Worm (Caenorhabditis elegans) whole organism, L1 larva: ENCODE measurements around the gene T26C5.4.

Experiments used
- C04F5.9 ChIP-seq: sonication (generic microtip); optimal IDR thresholded peaks from 2 replicates; lab custom pipeline; 2016; ENCODE audit warnings: missing genetic modification characterization, missing compliant biosample characterization
- C16A3.4 ChIP-seq: fragments of 150-350 bp; optimal IDR thresholded peaks from 2 replicates; lab custom pipeline; 2014; ENCODE audit warnings: missing biosample characterization, missing genetic modification characterization
- F16B12.6 ChIP-seq: fragments of 150-350 bp; optimal IDR thresholded peaks from 2 replicates; lab custom pipeline; 2014; ENCODE audit warnings: missing biosample characterization, missing genetic modification characterization
- aha-1 ChIP-seq: fragments of 150-350 bp; optimal IDR thresholded peaks from 2 replicates; lab custom pipeline; 2014; ENCODE audit warnings: missing biosample characterization, missing genetic modification characterization
- alr-1 ChIP-seq: fragments of 200-800 bp; sonication (Bioruptor generic); optimal IDR thresholded peaks from 2 replicates; lab custom pipeline; 2018; ENCODE audit warnings: borderline replicate concordance, mild to moderate bottlenecking, missing genetic modification characterization, missing compliant biosample characterization
- ama-1 ChIP-seq: fragments of 150-350 bp; optimal IDR thresholded peaks from 2 replicates; lab custom pipeline; 2014
- blmp-1 ChIP-seq: fragments of 150-350 bp; optimal IDR thresholded peaks from 2 replicates; lab custom pipeline; 2014; ENCODE audit warnings: missing biosample characterization, missing genetic modification characterization
- ceh-88 ChIP-seq: fragments of 200-800 bp; sonication (Bioruptor generic); IDR thresholded peaks from 2 replicates; pipeline ENCODE4 v1.3.6; 2022; ENCODE audit warnings: missing genetic modification characterization, missing compliant biosample characterization
- dpl-1 ChIP-seq, 3 experiments: fragments of 150-350 bp in 2 of 3; sonication (generic microtip) in 1 of 3; optimal IDR thresholded peaks; 2 replicates each; lab custom pipeline; 2014 to 2017; ENCODE audit warnings: missing biosample characterization in 3 of 3, missing genetic modification characterization in 3 of 3, missing genetic modification reagents in 3 of 3
- efl-1 ChIP-seq, 4 experiments: fragments of 150-350 bp; optimal IDR thresholded peaks in 3 of 4; peaks in 1 of 4; 1 replicate in 1 of 4; 2 replicates in 3 of 4; lab custom pipeline; 2014; ENCODE audit warnings: missing biosample characterization in 2 of 4, missing genetic modification characterization in 2 of 4, missing genetic modification reagents in 2 of 4
- efl-3 ChIP-seq: fragments of 200-800 bp; sonication (Bioruptor generic); optimal IDR thresholded peaks from 2 replicates; lab custom pipeline; 2018; ENCODE audit warnings: mild to moderate bottlenecking, missing genetic modification characterization, missing compliant biosample characterization
- egl-13 ChIP-seq: sonication (generic microtip); optimal IDR thresholded peaks from 2 replicates; lab custom pipeline; 2016; ENCODE audit warnings: missing genotype, missing genetic modification reagents, missing genetic modification characterization, missing compliant biosample characterization
- egl-27 ChIP-seq, 2 experiments: fragments of 150-350 bp in 1 of 2; sonication (generic microtip); optimal IDR thresholded peaks; 3 replicates each; lab custom pipeline; 2017 to 2018; ENCODE audit warnings: missing biosample characterization in 2 of 2, missing genetic modification characterization in 2 of 2, missing genetic modification reagents in 2 of 2
- elt-3 ChIP-seq, 6 experiments: fragments of 150-350 bp in 1 of 6; sonication (generic microtip); optimal IDR thresholded peaks; 2 replicates each; lab custom pipeline; 2017 to 2018; ENCODE audit warnings: missing biosample characterization in 6 of 6, missing genetic modification characterization in 6 of 6, inconsistent platforms in 1 of 6
- fkh-4 ChIP-seq: sonication (generic microtip); optimal IDR thresholded peaks from 2 replicates; lab custom pipeline; 2016; ENCODE audit warnings: missing compliant biosample characterization, missing genetic modification characterization, borderline replicate concordance
- fos-1 ChIP-seq: fragments of 150-350 bp; optimal IDR thresholded peaks from 2 replicates; lab custom pipeline; 2014; ENCODE audit warnings: missing biosample characterization, missing genetic modification characterization
- hpl-2 ChIP-seq: fragments of 150-350 bp; optimal IDR thresholded peaks from 2 replicates; lab custom pipeline; 2014; ENCODE audit warnings: missing biosample characterization, missing genetic modification reagents, missing genetic modification characterization
- jun-1 ChIP-seq: fragments of 150-350 bp; optimal IDR thresholded peaks from 2 replicates; lab custom pipeline; 2014; ENCODE audit warnings: missing biosample characterization, missing genetic modification reagents, missing genetic modification characterization
- lin-13 ChIP-seq: fragments of 150-350 bp; optimal IDR thresholded peaks from 2 replicates; lab custom pipeline; 2014; ENCODE audit warnings: missing biosample characterization, missing genetic modification reagents, missing genetic modification characterization
- lin-14 ChIP-seq: fragments of 200-800 bp; sonication (Bioruptor generic); optimal IDR thresholded peaks from 2 replicates; lab custom pipeline; 2018; ENCODE audit warnings: mild to moderate bottlenecking, missing genetic modification characterization, moderate library complexity, missing compliant biosample characterization
- lin-35 ChIP-seq, 2 experiments: fragments of 150-350 bp; optimal IDR thresholded peaks; 2 replicates each; lab custom pipeline; 2014; ENCODE audit warnings: missing biosample characterization in 2 of 2, missing genetic modification characterization in 2 of 2, missing genetic modification reagents in 2 of 2
- lin-39 ChIP-seq: fragments of 150-350 bp; optimal IDR thresholded peaks from 2 replicates; lab custom pipeline; 2014; ENCODE audit warnings: missing biosample characterization, missing genetic modification reagents, missing genetic modification characterization
- lir-3 ChIP-seq: sonication (generic microtip); optimal IDR thresholded peaks from 2 replicates; lab custom pipeline; 2016; ENCODE audit warnings: mild to moderate bottlenecking, missing genetic modification characterization, moderate library complexity, missing compliant biosample characterization; ENCODE audit not compliant: poor library complexity
- lsy-2 ChIP-seq, 2 experiments: fragments of 150-350 bp; optimal IDR thresholded peaks; 2 replicates each; lab custom pipeline; 2014; ENCODE audit warnings: missing biosample characterization in 2 of 2, missing genetic modification characterization in 2 of 2
- mep-1 ChIP-seq: fragments of 150-350 bp; optimal IDR thresholded peaks from 2 replicates; lab custom pipeline; 2014; ENCODE audit warnings: missing biosample characterization, missing genetic modification characterization
- nhr-11 ChIP-seq: fragments of 150-350 bp; optimal IDR thresholded peaks from 2 replicates; lab custom pipeline; 2014; ENCODE audit warnings: missing biosample characterization, missing genetic modification characterization
- nhr-76 ChIP-seq: sonication (generic microtip); optimal IDR thresholded peaks from 2 replicates; lab custom pipeline; 2017; ENCODE audit warnings: missing biosample characterization, missing genetic modification characterization
- nhr-77 ChIP-seq: fragments of 150-350 bp; optimal IDR thresholded peaks from 2 replicates; lab custom pipeline; 2014; ENCODE audit warnings: missing biosample characterization, missing genetic modification characterization
- nhr-84 ChIP-seq: sonication (generic microtip); optimal IDR thresholded peaks from 2 replicates; lab custom pipeline; 2017; ENCODE audit warnings: missing biosample characterization, missing genetic modification characterization
- nhr-85 ChIP-seq: sonication (generic microtip); peaks from one replicate; lab custom pipeline; 2016; ENCODE audit warnings: missing genetic modification characterization, inconsistent platforms, missing compliant biosample characterization
- pag-3 ChIP-seq: sonication (generic microtip); optimal IDR thresholded peaks from 2 replicates; lab custom pipeline; 2017; ENCODE audit warnings: missing genetic modification characterization, mild to moderate bottlenecking, missing compliant biosample characterization, antibody characterized with exemption, borderline replicate concordance; ENCODE audit not compliant: insufficient read depth
- pax-3 ChIP-seq: fragments of 200-800 bp; sonication (Bioruptor generic); optimal IDR thresholded peaks from 2 replicates; lab custom pipeline; 2018; ENCODE audit warnings: mild to moderate bottlenecking, missing genetic modification characterization, moderate library complexity, missing compliant biosample characterization
- rnt-1 ChIP-seq: sonication (generic microtip); optimal IDR thresholded peaks from 2 replicates; lab custom pipeline; 2016; ENCODE audit warnings: mild to moderate bottlenecking, missing genetic modification characterization, moderate library complexity, missing compliant biosample characterization
- snpc-4 ChIP-seq: fragments of 150-350 bp; optimal IDR thresholded peaks from 2 replicates; lab custom pipeline; 2014; ENCODE audit warnings: missing biosample characterization, missing genetic modification characterization
- sox-4 ChIP-seq: sonication (generic microtip); optimal IDR thresholded peaks from 2 replicates; lab custom pipeline; 2016; ENCODE audit warnings: missing genetic modification characterization, missing compliant biosample characterization
- sup-37 ChIP-seq: fragments of 200-800 bp; sonication (Bioruptor generic); optimal IDR thresholded peaks from 2 replicates; lab custom pipeline; 2018; ENCODE audit warnings: mild to moderate bottlenecking, missing genetic modification characterization, missing compliant biosample characterization
- swsn-7 ChIP-seq: sonication (generic microtip); optimal IDR thresholded peaks from 2 replicates; lab custom pipeline; 2016; ENCODE audit warnings: missing genetic modification characterization, missing compliant biosample characterization
- tlp-1 ChIP-seq: fragments of 150-350 bp; optimal IDR thresholded peaks from 2 replicates; lab custom pipeline; 2014; ENCODE audit warnings: missing biosample characterization, missing genetic modification characterization
- unc-30 ChIP-seq: sonication (generic microtip); optimal IDR thresholded peaks from 2 replicates; lab custom pipeline; 2017; ENCODE audit warnings: missing biosample characterization, missing genetic modification characterization
- vab-15 ChIP-seq: sonication (generic microtip); optimal IDR thresholded peaks from 2 replicates; lab custom pipeline; 2017; ENCODE audit warnings: missing genotype, mild to moderate bottlenecking, missing genetic modification characterization, missing compliant biosample characterization

Gene T26C5.4

DNA sequence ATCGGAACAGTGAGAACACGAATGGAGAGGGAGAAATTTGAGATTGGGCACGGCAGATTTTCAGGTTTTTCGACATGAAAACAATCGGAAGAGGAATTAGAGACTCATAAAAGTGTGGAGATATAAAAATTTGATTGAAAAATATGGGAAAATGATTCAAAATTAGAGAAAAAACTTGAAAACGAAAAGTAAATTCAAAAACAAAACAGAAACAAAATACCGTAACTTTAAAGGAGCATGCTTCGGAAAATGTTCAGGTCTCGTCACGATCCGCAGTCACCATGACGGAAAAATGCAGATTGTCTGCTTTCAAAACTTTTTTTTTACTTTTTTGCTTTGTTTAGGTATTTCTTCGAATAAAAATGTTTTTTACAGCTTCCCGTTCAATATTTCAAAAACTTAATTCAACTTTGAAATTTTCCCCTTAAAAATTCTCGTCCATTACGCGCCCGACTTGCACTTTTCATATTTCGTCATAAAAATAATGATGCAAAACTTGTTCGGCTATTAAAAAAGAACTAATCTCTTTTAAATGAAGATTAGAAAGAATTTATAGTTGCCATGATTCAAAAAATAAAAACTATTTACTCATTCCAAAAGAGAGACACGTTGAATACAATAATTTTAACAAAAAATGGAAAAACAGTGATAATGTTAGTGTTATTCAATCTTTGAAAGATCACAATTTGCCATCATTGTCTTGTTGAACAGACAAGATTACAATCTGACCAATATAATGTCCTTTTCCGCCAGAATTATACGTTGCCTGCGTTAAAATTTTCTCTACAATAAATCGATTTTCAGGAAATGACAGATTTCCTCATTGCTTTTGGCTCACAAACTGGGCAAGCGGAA is 35.1 kb upstream of the T26C5.4 start, which contains the start of gene mtrr-1 (continued):
- TF ChIP-seq pag-3 (tag; lab: Kevin White, UChicago): no peak
- no peak for TF ChIP-seq hpl-2 (GFP tag; lab: Kevin White, UChicago)
- no peak for TF ChIP-seq tlp-1 (tag; lab: Kevin White, UChicago)
- no peak for TF ChIP-seq C16A3.4 (tag; lab: Kevin White, UChicago)
- no peak for TF ChIP-seq aha-1 (tag; lab: Kevin White, UChicago)
- no peak for TF ChIP-seq nhr-11 (tag; lab: Kevin White, UChicago)
- TF ChIP-seq nhr-76 (tag; lab: Kevin White, UChicago): no peak
- no peak for TF ChIP-seq egl-27 (tag; optimal IDR thresholded peaks at IDR 0.05; lab: Kevin White, UChicago)
- no peak for TF ChIP-seq unc-30 (tag; lab: Kevin White, UChicago)
- no peak for TF ChIP-seq lir-3
- TF ChIP-seq fos-1: no peak
- no peak for TF ChIP-seq nhr-77 (tag; lab: Kevin White, UChicago)
- TF ChIP-seq efl-3: no peak
- TF ChIP-seq lin-35 (GFP tag; optimal IDR thresholded peaks at IDR 0.05; lab: Kevin White, UChicago): peak; percentile 2 to 16
- no peak for TF ChIP-seq nhr-84 (tag; lab: Kevin White, UChicago)
- no peak for TF ChIP-seq blmp-1 (tag; lab: Kevin White, UChicago)
- peak; percentile 72 for TF ChIP-seq F16B12.6 (tag; lab: Kevin White, UChicago)
- no peak for TF ChIP-seq lin-39 (tag; lab: Kevin White, UChicago)
- no peak for TF ChIP-seq C04F5.9 (tag; lab: Kevin White, UChicago)
- TF ChIP-seq dpl-1 (GFP tag; optimal IDR thresholded peaks at IDR 0.05; lab: Kevin White, UChicago): peak in 2 of 3 experiments; percentile 11 to 46
- TF ChIP-seq nhr-85: peak; percentile 67
- no peak for TF ChIP-seq sup-37
- TF ChIP-seq ceh-88 (GFP tag; lab: Robert Waterston, UW): no peak
- no peak for TF ChIP-seq lin-14
- TF ChIP-seq ama-1 (lab: Kevin White, UChicago): peak; percentile 59
- TF ChIP-seq snpc-4 (tag; lab: Kevin White, UChicago): no peak
- TF ChIP-seq lin-13 (GFP tag; lab: Kevin White, UChicago): no peak
- no peak for TF ChIP-seq sox-4 (tag; lab: Kevin White, UChicago)
- peak; percentile 5 for TF ChIP-seq egl-13
- TF ChIP-seq fkh-4 (tag; lab: Kevin White, UChicago): no peak
- no peak for TF ChIP-seq vab-15
- no peak for TF ChIP-seq pax-3 (tag; lab: Kevin White, UChicago)
- TF ChIP-seq swsn-7: peak; percentile 9
- peak; percentile 13 for TF ChIP-seq rnt-1 (tag; lab: Kevin White, UChicago)

DNA sequence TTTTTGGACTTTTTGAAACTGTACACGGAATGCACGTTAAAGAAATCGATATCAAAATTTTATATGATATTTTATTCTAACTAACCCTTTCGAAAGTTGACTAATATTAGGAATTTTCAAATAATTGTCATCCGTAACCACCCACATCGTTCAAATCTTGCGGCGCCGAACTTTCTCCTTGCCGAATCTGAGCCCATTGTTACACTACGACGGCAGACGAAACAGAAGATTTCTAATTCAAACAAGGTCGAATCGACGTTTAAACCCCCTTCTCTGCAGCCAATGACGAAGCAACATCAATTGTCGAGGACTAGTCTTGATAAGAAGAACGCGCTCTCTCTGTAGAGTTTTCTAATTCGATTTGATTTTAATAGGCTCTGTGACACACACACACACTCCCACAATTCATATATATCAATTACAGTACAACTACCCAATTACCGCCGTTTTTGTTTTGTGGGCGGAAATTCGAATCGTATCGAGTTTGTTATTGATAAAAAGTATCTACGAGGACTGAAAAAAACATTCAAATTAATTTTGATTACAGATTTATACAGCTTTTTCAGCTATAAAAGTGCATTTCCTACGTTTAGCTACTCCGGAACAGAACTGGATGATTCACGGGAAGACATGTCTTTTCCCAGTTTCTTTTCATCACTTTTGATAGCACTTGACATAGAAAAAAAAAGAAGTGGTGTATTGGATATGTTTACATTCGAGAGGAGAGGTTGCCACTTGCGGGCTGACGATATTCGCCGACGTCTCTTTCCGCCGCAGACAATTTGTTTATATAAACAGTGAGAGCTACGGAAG is 34.2 kb upstream of the T26C5.4 start:
- no peak for TF ChIP-seq snpc-4 (tag; lab: Kevin White, UChicago)
- TF ChIP-seq efl-3: peak; percentile 25
- TF ChIP-seq nhr-85: peak; percentile 66
- TF ChIP-seq elt-3 (tag; optimal IDR thresholded peaks at IDR 0.05; lab: Kevin White, UChicago): peak in 2 of 6 experiments; percentile 40 to 47
- TF ChIP-seq mep-1: peak; percentile 26
- peak; percentile 16 for TF ChIP-seq lin-14
- peak in 1 of 2 experiments; percentile 55 for TF ChIP-seq lsy-2 (tag; optimal IDR thresholded peaks at IDR 0.05; lab: Kevin White, UChicago)
- no peak for TF ChIP-seq alr-1 (tag; lab: Kevin White, UChicago)
- no peak for TF ChIP-seq efl-1 (optimal IDR thresholded peaks at IDR 0.05; lab: Kevin White, UChicago)
- peak in 1 of 2 experiments; percentile 64 for TF ChIP-seq efl-1 (GFP tag; optimal IDR thresholded peaks at IDR 0.05 in 1 of 2; lab: Kevin White, UChicago)
- peak; percentile 5 for TF ChIP-seq jun-1 (tag; lab: Kevin White, UChicago)
- peak; percentile 42 for TF ChIP-seq blmp-1 (tag; lab: Kevin White, UChicago)
- peak; percentile 21 for TF ChIP-seq rnt-1 (tag; lab: Kevin White, UChicago)
- no peak for TF ChIP-seq lin-13 (GFP tag; lab: Kevin White, UChicago)
- TF ChIP-seq, all 84 proteins: peak for 10
